Worm (Caenorhabditis elegans): ENCODE measurements around the gene F43C11.11.
A peak's percentile ranks its signal among the peaks of the same experiment; 100 is the strongest.

The F43C11.11 gene

DNA sequence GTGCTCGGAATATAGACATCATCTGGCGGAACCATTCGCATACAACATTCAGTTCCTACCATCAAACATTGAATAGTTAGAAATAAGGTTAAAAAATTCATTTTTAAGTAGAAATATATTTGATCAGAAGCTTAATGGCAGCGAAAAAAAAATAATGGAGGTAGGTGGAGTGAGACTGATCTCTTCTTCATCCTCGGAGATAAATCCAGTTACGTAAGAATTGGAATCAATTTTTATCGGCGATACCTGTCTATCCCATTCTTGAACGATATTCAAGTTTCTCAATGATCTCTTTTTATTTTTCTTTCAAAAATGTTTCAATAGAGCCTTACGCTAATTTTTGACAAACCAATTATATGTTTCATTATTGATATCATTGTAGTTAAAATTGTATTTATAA lies 21.9 kb upstream of the F43C11.11 start, which contains the start of gene F16G10.9:
TSS of gene F16G10.9 (minus strand) at position 101 of the 400 bp plus-strand sequence.
- TF ChIP-seq che-1 (tag; optimal IDR thresholded peaks at IDR 0.05): no peak

DNA sequence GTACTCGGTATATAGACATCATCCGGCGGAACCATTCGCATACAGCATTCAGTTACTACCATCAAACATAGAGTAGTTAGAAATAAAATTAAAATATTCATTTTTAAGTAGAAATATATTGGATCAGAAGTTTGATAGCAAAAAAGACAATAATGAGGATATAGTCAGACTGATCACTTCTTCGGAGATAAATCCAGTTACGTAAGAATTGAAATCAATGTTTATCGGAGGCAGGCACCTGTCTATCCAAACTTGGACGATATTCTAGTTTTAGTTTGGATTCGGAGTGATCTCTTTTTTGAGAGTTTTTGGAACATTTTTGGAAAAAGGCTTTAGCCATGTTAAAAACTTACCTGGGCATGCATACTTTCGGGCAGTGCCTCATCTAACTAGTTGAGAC lies 19.8 kb upstream of the F43C11.11 start, which contains the start of gene F16G10.8:
TSS of gene F16G10.8 (minus strand) at position 101 of the 400 bp plus-strand sequence.
- TF ChIP-seq hlh-30 (tag; optimal IDR thresholded peaks at IDR 0.05; ENCODE audit: insufficient read depth) (no peak), odd-2 (tag; optimal IDR thresholded peaks at IDR 0.05) (no peak), ahr-1 (tag; optimal IDR thresholded peaks at IDR 0.05) (no peak), fax-1 (tag; optimal IDR thresholded peaks at IDR 0.05) (no peak), eyg-1 (tag; optimal IDR thresholded peaks at IDR 0.05) (no peak), C38D4.7 (GFP tag; optimal IDR thresholded peaks at IDR 0.05) (no peak), elt-2 (tag; optimal IDR thresholded peaks at IDR 0.05) (no peak), pag-3 (tag; optimal IDR thresholded peaks at IDR 0.05; ENCODE audit: borderline replicate concordance) (no peak), hlh-13 (GFP tag; optimal IDR thresholded peaks at IDR 0.05) (no peak), fkh-6 (tag; optimal IDR thresholded peaks at IDR 0.05) (no peak), che-1 (tag; optimal IDR thresholded peaks at IDR 0.05) (no peak)

DNA sequence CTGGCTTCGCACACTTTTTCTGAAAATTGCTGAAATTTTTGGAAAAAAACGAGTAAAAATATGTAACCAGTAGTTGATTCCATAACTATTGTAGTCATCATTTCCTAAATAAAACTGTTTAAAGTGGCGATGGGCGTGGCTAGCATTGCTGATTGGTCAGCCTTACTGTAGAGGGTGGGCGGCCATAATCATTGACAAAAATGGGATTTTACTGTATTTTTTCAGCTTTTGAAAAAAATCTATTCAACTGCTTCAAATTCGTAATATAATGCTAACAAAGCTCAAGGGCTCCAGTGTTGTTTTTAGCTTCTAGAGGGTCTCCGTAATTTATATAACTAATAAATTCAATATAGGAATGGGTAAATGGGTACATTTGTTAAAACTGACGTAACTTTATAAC lies 16.6 kb upstream of the F43C11.11 start, which contains the start of gene F16G10.7:
TSS of gene F16G10.7 (minus strand) at position 101 of the 400 bp plus-strand sequence.
- TF ChIP-seq ceh-30 (tag; optimal IDR thresholded peaks at IDR 0.05) (no peak), unc-86 (tag; optimal IDR thresholded peaks at IDR 0.05) (no peak), nfya-1 (tag; optimal IDR thresholded peaks at IDR 0.05) (peak; percentile 6), ceh-45 (GFP tag; IDR thresholded peaks at IDR 0.05) (no peak), odd-2 (tag; optimal IDR thresholded peaks at IDR 0.05) (no peak), eyg-1 (tag; optimal IDR thresholded peaks at IDR 0.05) (no peak), pha-4 (tag; optimal IDR thresholded peaks at IDR 0.05) (no peak), nhr-232 (tag; optimal IDR thresholded peaks at IDR 0.05) (no peak)

DNA sequence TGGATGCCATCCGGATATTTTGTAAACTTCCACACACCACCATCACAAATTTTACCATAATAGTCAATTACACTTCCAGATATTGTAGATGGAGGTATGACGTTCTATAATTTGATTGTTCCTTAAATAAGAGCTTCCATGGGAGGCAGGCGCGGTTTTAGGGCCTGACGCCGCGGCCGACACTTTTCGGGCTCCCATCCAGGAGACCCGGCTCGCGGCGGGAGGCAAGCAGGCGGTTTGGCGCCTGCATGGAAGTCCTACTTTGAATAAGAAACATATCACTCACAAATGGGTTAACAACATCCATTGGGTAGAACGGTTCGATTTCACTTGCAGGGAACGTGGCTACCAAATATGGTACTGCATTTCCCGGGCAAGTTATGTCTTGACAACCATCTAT lies 16.1 kb upstream of the F43C11.11 start:
- TF ChIP-seq ets-4 (tag; optimal IDR thresholded peaks at IDR 0.05): no peak
- TF ChIP-seq elt-4 (tag; optimal IDR thresholded peaks at IDR 0.05): no peak
- TF ChIP-seq pax-1 (tag; optimal IDR thresholded peaks at IDR 0.05): no peak

DNA sequence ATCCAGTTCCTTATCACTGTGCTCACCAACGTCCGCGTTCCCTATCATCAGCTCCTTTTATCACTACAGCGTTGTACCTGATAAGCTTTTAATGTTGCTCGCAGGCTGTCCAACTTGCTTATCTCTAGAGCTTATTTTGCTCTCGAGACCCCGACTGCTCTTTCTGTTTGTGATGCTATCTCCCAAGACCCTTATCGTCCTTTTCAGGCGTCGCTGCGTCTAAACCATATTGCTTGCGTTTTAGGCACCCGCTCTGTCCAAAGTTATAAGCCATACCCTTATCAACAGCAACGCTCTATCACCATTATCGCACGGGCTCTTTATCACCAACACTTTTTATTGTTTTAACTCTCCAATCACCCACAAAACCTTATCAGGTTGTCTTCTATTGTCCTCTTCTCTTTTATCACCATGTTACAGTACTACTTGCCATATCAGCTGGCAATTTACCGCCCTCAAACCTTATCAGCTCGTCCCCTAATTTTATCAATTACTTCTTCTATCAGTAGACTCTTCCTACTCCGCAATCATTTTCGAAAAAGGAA lies 15.0 kb upstream of the F43C11.11 start:
- no peak for TF ChIP-seq pha-4 (tag; optimal IDR thresholded peaks at IDR 0.05)
- TF ChIP-seq Y22D7AL.16 (tag; optimal IDR thresholded peaks at IDR 0.05): no peak
- TF ChIP-seq pqm-1 (tag; optimal IDR thresholded peaks at IDR 0.05): peak; percentile 98
- TF ChIP-seq ceh-18 (tag; optimal IDR thresholded peaks at IDR 0.05): no peak
- TF ChIP-seq ets-4 (tag; optimal IDR thresholded peaks at IDR 0.05): peak; percentile 57
- TF ChIP-seq pat-9 (tag; optimal IDR thresholded peaks at IDR 0.05): no peak
- peak; percentile 36 for TF ChIP-seq elt-4 (tag; optimal IDR thresholded peaks at IDR 0.05)
- no peak for TF ChIP-seq hlh-30 (tag; optimal IDR thresholded peaks at IDR 0.05; ENCODE audit: insufficient read depth)
- no peak for TF ChIP-seq rnt-1 (tag; optimal IDR thresholded peaks at IDR 0.05)
- no peak for TF ChIP-seq ceh-24 (tag; optimal IDR thresholded peaks at IDR 0.05)
- no peak for TF ChIP-seq pag-3 (tag; optimal IDR thresholded peaks at IDR 0.05; ENCODE audit: borderline replicate concordance)
- no peak for TF ChIP-seq ttx-3 (tag; optimal IDR thresholded peaks at IDR 0.05)
- no peak for TF ChIP-seq pax-1 (tag; optimal IDR thresholded peaks at IDR 0.05)
- no peak for TF ChIP-seq ahr-1 (tag; optimal IDR thresholded peaks at IDR 0.05)
- TF ChIP-seq zip-5 (tag; optimal IDR thresholded peaks at IDR 0.05): peak; percentile 70
- no peak for TF ChIP-seq fkh-6 (tag; optimal IDR thresholded peaks at IDR 0.05)
- TF ChIP-seq elt-2 (tag; optimal IDR thresholded peaks at IDR 0.05): peak; percentile 100
- no peak for TF ChIP-seq nfya-1 (tag; optimal IDR thresholded peaks at IDR 0.05)

DNA sequence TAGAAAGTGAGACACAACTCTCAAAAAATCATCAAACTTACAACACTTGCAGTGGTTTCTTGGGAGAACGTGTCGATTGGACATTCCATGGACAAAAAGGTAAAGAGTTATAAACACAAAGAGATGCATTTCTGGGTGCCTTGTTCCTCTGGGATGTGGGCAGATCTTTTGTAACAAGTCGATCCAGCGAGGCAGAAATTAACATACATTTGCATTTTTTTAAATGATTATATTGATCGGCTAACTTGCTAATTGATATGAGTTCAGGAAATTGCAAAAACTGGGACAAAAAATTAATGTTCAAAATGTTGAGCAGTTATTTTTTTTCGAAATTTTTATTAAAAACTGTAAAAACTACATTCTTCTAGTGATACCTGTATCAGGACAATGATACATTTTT lies 14.2 kb upstream of the F43C11.11 start, which contains the start of gene F16G10.6:
TSS of gene F16G10.6 (minus strand) at position 101 of the 400 bp plus-strand sequence.
- TF ChIP-seq fkh-6 (tag; optimal IDR thresholded peaks at IDR 0.05): no peak
- TF ChIP-seq unc-42 (tag; optimal IDR thresholded peaks at IDR 0.05): no peak
- TF ChIP-seq elt-4 (tag; optimal IDR thresholded peaks at IDR 0.05): no peak
- no peak for TF ChIP-seq ztf-16 (tag; optimal IDR thresholded peaks at IDR 0.05)
- no peak for TF ChIP-seq tbx-7 (tag; optimal IDR thresholded peaks at IDR 0.05)
- TF ChIP-seq elt-2 (tag; optimal IDR thresholded peaks at IDR 0.05): no peak
- no peak for TF ChIP-seq lim-6 (tag; optimal IDR thresholded peaks at IDR 0.05)
- no peak for TF ChIP-seq pag-3 (tag; optimal IDR thresholded peaks at IDR 0.05; ENCODE audit: borderline replicate concordance)
- no peak for TF ChIP-seq ceh-45 (GFP tag; IDR thresholded peaks at IDR 0.05)
- no peak for TF ChIP-seq ceh-18 (tag; optimal IDR thresholded peaks at IDR 0.05)
- no peak for TF ChIP-seq ama-1 (optimal IDR thresholded peaks at IDR 0.05)
- TF ChIP-seq npax-4 (tag; optimal IDR thresholded peaks at IDR 0.05): no peak
- TF ChIP-seq ets-4 (tag; optimal IDR thresholded peaks at IDR 0.05): no peak
- no peak for TF ChIP-seq mec-3 (tag; optimal IDR thresholded peaks at IDR 0.05; ENCODE audit: borderline replicate concordance)
- TF ChIP-seq hlh-6 (tag; optimal IDR thresholded peaks at IDR 0.05): no peak
- no peak for TF ChIP-seq gmeb-2 (tag; optimal IDR thresholded peaks at IDR 0.05)

Data from whole organism, late embryonic.